Fruit fly (Drosophila melanogaster): ENCODE results near the gene fax.

Gene fax

DNA sequence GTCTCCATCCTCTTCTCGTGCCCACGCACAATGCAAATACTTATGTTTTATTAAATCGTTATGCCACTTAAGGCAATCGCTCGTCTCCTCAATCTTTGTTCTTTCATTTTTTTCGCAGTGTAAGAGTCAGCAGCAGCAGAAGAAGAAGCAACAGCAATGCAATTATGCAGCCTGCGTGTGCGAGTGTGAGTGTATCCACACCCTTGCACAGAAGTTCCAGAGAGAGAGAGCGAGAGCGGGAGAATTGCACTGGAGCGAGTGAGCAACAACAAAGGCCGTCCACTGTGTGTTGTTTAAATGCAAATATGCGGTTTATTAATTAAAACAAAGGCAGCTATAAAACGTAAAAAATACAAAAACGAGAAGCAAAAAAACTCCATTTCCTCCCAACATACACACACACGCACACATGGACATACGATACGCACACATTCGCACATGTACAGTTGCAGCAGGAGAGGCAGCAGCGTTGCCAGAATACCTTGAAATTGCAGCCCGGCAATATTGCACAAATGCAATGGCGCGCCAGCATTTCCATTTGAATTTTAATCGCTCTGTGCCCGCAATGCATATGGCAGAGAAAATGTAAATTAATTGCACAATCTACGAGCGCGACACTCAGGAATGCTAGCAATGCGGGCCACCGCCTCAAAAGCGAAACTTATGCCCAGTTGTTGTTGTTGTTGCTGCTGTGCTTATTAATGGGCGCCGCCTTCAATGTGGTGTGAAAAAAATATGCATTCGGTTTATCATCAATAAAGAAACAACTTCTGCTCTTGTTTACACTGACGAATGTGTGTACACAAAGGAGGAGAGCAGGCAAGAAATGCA lies 2.8 kb downstream of the fax start (continued):
- TF ChIP-seq CG1832 (GFP tag; optimal IDR thresholded peaks at IDR 0.05) (no peak), MTF-1 (GFP tag; optimal IDR thresholded peaks at IDR 0.05; ENCODE audit: borderline replicate concordance) (peak; percentile 73), insv (GFP tag; optimal IDR thresholded peaks at IDR 0.05) (no peak), Rfx (GFP tag; IDR thresholded peaks at IDR 0.05) (no peak), CG14965 (GFP tag; optimal IDR thresholded peaks at IDR 0.05; ENCODE audit: borderline replicate concordance) (peak; percentile 20), CG7963 (GFP tag; IDR thresholded peaks at IDR 0.05; ENCODE audit: partially characterized antibody) (no peak), CG9437 (GFP tag; optimal IDR thresholded peaks at IDR 0.05) (no peak), CG10565 (GFP tag; optimal IDR thresholded peaks at IDR 0.05) (no peak), kni (GFP tag; optimal IDR thresholded peaks at IDR 0.05) (peak; percentile 94), CG12942 (GFP tag; optimal IDR thresholded peaks at IDR 0.05) (peak; percentile 59), ATbp (GFP tag; optimal IDR thresholded peaks at IDR 0.05) (peak; percentile 71), Oaz (GFP tag; IDR thresholded peaks at IDR 0.05) (no peak), CG4820 (GFP tag; optimal IDR thresholded peaks at IDR 0.05) (peak; percentile 37), CG17829 (tag; optimal IDR thresholded peaks at IDR 0.05) (peak; percentile 31), CG11398 (GFP tag; optimal IDR thresholded peaks at IDR 0.05) (peak; percentile 46), CG15514 (GFP tag; optimal IDR thresholded peaks at IDR 0.05) (no peak), shn (GFP tag; optimal IDR thresholded peaks at IDR 0.05) (peak; percentile 14), HHEX (GFP tag; optimal IDR thresholded peaks at IDR 0.05) (peak; percentile 11), Antp (GFP tag; optimal IDR thresholded peaks at IDR 0.05) (no peak), psq (GFP tag; optimal IDR thresholded peaks at IDR 0.05) (peak; percentile 19), CG16813 (GFP tag; IDR thresholded peaks at IDR 0.05; ENCODE audit: partially characterized antibody) (no peak), CG11093 (GFP tag; IDR thresholded peaks at IDR 0.05) (no peak), cwo (GFP tag; optimal IDR thresholded peaks at IDR 0.05) (no peak), Rx (GFP tag; IDR thresholded peaks at IDR 0.05) (no peak), fd96Cb (tag; optimal IDR thresholded peaks at IDR 0.05) (peak; percentile 6), Hand (GFP tag; optimal IDR thresholded peaks at IDR 0.05) (no peak), sqz (GFP tag; optimal IDR thresholded peaks at IDR 0.05) (no peak), cg (GFP tag; optimal IDR thresholded peaks at IDR 0.05) (peak; percentile 78), prd (optimal IDR thresholded peaks at IDR 0.05) (no peak), prd (GFP tag; IDR thresholded peaks at IDR 0.05) (peak; percentile 63), bigmax (GFP tag; optimal IDR thresholded peaks at IDR 0.05) (no peak), NK7.1 (GFP tag; optimal IDR thresholded peaks at IDR 0.05) (peak; percentile 43), CG10462 (GFP tag; optimal IDR thresholded peaks at IDR 0.05) (peak; percentile 25), CG2889 (GFP tag; IDR thresholded peaks at IDR 0.05) (no peak), CG3163 (GFP tag; optimal IDR thresholded peaks at IDR 0.05) (peak; percentile 33), Gsc (GFP tag; IDR thresholded peaks at IDR 0.05) (no peak), CoRest (tag; optimal IDR thresholded peaks at IDR 0.05) (peak; percentile 10), Awh (GFP tag; IDR thresholded peaks at IDR 0.05) (peak; percentile 48; the same call in 1 of the 2 replicates), CG18476 (GFP tag; optimal IDR thresholded peaks at IDR 0.05) (peak; percentile 36), Elba2 (GFP tag; optimal IDR thresholded peaks at IDR 0.05) (no peak), Gug (GFP tag; IDR thresholded peaks at IDR 0.05) (no peak; the same call in 3 of the 4 replicates), run (tag; optimal IDR thresholded peaks at IDR 0.05) (no peak), sc (optimal IDR thresholded peaks at IDR 0.05) (no peak), sc (GFP tag; optimal IDR thresholded peaks at IDR 0.05) (peak; percentile 28), CG15696 (tag; optimal IDR thresholded peaks at IDR 0.05) (peak; percentile 92), Sin3A (optimal IDR thresholded peaks at IDR 0.05) (no peak), Jarid2 (GFP tag; optimal IDR thresholded peaks at IDR 0.05) (peak; percentile 21), en (GFP tag; optimal IDR thresholded peaks at IDR 0.05) (no peak), gt (GFP tag; IDR thresholded peaks at IDR 0.05) (no peak), Lpt (GFP tag; optimal IDR thresholded peaks at IDR 0.05) (no peak)

Data from whole organism, embryonic.